Worm (Caenorhabditis elegans) whole organism, late embryonic: ENCODE results near the gene srbc-5.

ENCODE experiments used
- K09A11.1 ChIP-seq: sonication (generic microtip); optimal IDR thresholded peaks from 2 replicates; lab custom pipeline; 2017; ENCODE audit warnings: antibody characterized with exemption, mild to moderate bottlenecking, missing genetic modification characterization, missing compliant biosample characterization; ENCODE audit not compliant: insufficient read depth
- ama-1 ChIP-seq: fragments of 150-350 bp; optimal IDR thresholded peaks from 2 replicates; lab custom pipeline; 2014
- fax-1 ChIP-seq: sonication (generic microtip); optimal IDR thresholded peaks from 2 replicates; lab custom pipeline; 2016; ENCODE audit warnings: missing genotype, missing genetic modification characterization, missing compliant biosample characterization
- hlh-15 ChIP-seq: sonication (generic microtip); optimal IDR thresholded peaks from 2 replicates; lab custom pipeline; 2016; ENCODE audit warnings: missing genetic modification characterization, missing compliant biosample characterization
- lin-11 ChIP-seq: fragments of 200-800 bp; sonication (Bioruptor generic); optimal IDR thresholded peaks from 2 replicates; lab custom pipeline; 2018; ENCODE audit warnings: mild to moderate bottlenecking, missing genetic modification characterization, missing compliant biosample characterization
- odd-2 ChIP-seq: sonication (generic microtip); optimal IDR thresholded peaks from 2 replicates; lab custom pipeline; 2017; ENCODE audit warnings: antibody characterized with exemption, mild to moderate bottlenecking, missing genetic modification characterization, missing compliant biosample characterization
- pha-4 ChIP-seq: fragments of 150-350 bp; optimal IDR thresholded peaks from 2 replicates; lab custom pipeline; 2018; ENCODE audit warnings: missing biosample characterization, missing genetic modification reagents, missing genetic modification characterization
- rnt-1 ChIP-seq: sonication (generic microtip); optimal IDR thresholded peaks from 2 replicates; lab custom pipeline; 2016; ENCODE audit warnings: missing genetic modification characterization, missing compliant biosample characterization
- ttx-3 ChIP-seq: sonication (generic microtip); optimal IDR thresholded peaks from 2 replicates; lab custom pipeline; 2016; ENCODE audit warnings: missing genetic modification reagents, missing genetic modification characterization, missing compliant biosample characterization

ce11 chrV:3227373-3227772 lies 32.8 kb upstream of the srbc-5 start, which contains the start of gene K08D9.2:
- TF ChIP-seq ama-1 (lab: Kevin White, UChicago) (no peak), pha-4 (tag; lab: Kevin White, UChicago) (no peak), lin-11 (tag; lab: Kevin White, UChicago) (no peak), odd-2 (tag; lab: Kevin White, UChicago) (no peak), fax-1 (tag; lab: Kevin White, UChicago) (no peak), ttx-3 (no peak), hlh-15 (tag; lab: Kevin White, UChicago) (no peak), rnt-1 (no peak), K09A11.1 (tag; lab: Kevin White, UChicago) (no peak)
